Fruit fly (Drosophila melanogaster) whole organism, embryonic: Measurements from ENCODE around the gene beat-IIb.

Experiments
- Abd-B ChIP-seq: fragments of 200-800 bp; sonication (Bioruptor generic); optimal IDR thresholded peaks from 2 replicates; lab custom pipeline; 2018; ENCODE audit warnings: missing biosample characterization, mild to moderate bottlenecking, missing genetic modification characterization, moderate library complexity
- BEAF-32 ChIP-seq: fragments of 200-800 bp; sonication (Bioruptor generic); optimal IDR thresholded peaks from 3 replicates; lab custom pipeline; 2017; ENCODE audit warnings: missing biosample characterization, missing genetic modification characterization, mild to moderate bottlenecking, moderate library complexity, missing genetic modification reagents
- CG11085 ChIP-seq: fragments of 200-800 bp; sonication (Bioruptor generic); IDR thresholded peaks from 2 replicates; pipeline ENCODE4 v1.3.6; 2022; ENCODE audit warnings: missing biosample characterization, missing genetic modification characterization
- CG1529 ChIP-seq: fragments of 200-800 bp; sonication (Bioruptor generic); optimal IDR thresholded peaks from 3 replicates; lab custom pipeline; 2018; ENCODE audit warnings: missing biosample characterization, missing genetic modification characterization
- CG2129 ChIP-seq: fragments of 200-800 bp; sonication (Bioruptor generic); IDR thresholded peaks from 2 replicates; pipeline ENCODE4 v1.3.6; 2022; ENCODE audit warnings: missing biosample characterization, missing genetic modification characterization; ENCODE audit not compliant: partially characterized antibody
- CG9609 ChIP-seq: fragments of 200-800 bp; sonication (Bioruptor generic); optimal IDR thresholded peaks from 3 replicates; lab custom pipeline; 2016; ENCODE audit warnings: missing biosample characterization, missing genetic modification characterization
- Dfd ChIP-seq, 2 experiments: fragments of >200 bp; optimal IDR thresholded peaks; 2 replicates each; lab custom pipeline; 2017; ENCODE audit warnings: missing biosample characterization in 2 of 2, missing genetic modification characterization in 2 of 2
- NK7.1 ChIP-seq: fragments of 200-800 bp; sonication (Bioruptor generic); optimal IDR thresholded peaks from 3 replicates; lab custom pipeline; 2016; ENCODE audit warnings: missing biosample characterization, missing genetic modification characterization
- Rfx ChIP-seq: fragments of 200-800 bp; sonication (Bioruptor generic); IDR thresholded peaks from 2 replicates; pipeline ENCODE4 v1.3.6; 2022; ENCODE audit warnings: missing biosample characterization, missing genetic modification characterization
- dm ChIP-seq: fragments of 200-800 bp; sonication (Bioruptor generic); optimal IDR thresholded peaks from 3 replicates; lab custom pipeline; 2016; ENCODE audit warnings: missing biosample characterization, missing genetic modification characterization
- klu ChIP-seq: fragments of 200-800 bp; sonication (Bioruptor generic); IDR thresholded peaks from 2 replicates; pipeline ENCODE4 v1.3.6; 2022; ENCODE audit warnings: missing biosample characterization, missing genetic modification characterization
- prd ChIP-seq, 3 experiments: fragments of >200 bp in 2 of 3; fragments of 200-800 bp in 1 of 3; sonication (Bioruptor generic) in 1 of 3; optimal IDR thresholded peaks in 2 of 3; IDR thresholded peaks in 1 of 3; 2 replicates in 2 of 3; 3 replicates in 1 of 3; pipeline versions ENCODE4 v1.3.6 to Lab custom; 2017 to 2022; ENCODE audit warnings: missing biosample characterization in 1 of 3, missing genetic modification characterization in 1 of 3

DNA sequence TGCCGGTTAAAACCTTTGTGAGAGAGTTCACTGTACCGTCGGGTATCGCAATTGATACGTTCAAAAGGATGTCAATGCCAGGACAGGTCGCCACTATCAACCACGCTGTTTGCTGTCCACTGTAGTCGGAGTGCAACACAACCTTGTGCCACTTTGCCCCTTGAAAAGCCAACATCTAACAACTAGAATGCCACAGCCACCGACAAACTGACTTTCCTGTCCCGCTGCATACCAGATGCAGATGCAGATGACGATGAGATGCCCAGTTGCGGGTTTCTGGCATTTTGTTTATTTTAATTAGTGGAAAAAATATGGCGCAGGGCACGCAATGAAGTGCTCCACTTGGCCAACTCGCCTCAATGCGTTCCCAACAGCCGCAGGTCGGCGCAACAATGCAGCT, 41.9 kb downstream of the beat-IIb start, which contains the start of gene CG31262:
- no peak for TF ChIP-seq CG9609 (GFP tag; lab: Kevin White, UChicago)
- TF ChIP-seq CG11085 (GFP tag; lab: Robert Waterston, UW) = no peak
- no peak for TF ChIP-seq Abd-B
- no peak for TF ChIP-seq dm (GFP tag; lab: Kevin White, UChicago)
- TF ChIP-seq CG1529 (GFP tag; lab: Kevin White, UChicago) = no peak
- TF ChIP-seq BEAF-32 (GFP tag; lab: Kevin White, UChicago) = no peak
- no peak for TF ChIP-seq prd (optimal IDR thresholded peaks at IDR 0.05; lab: Kevin White, UChicago)
- TF ChIP-seq prd (GFP tag; IDR thresholded peaks at IDR 0.05; lab: Robert Waterston, UW) = no peak
- no peak for TF ChIP-seq klu (GFP tag; lab: Robert Waterston, UW)
- TF ChIP-seq NK7.1 (GFP tag; lab: Kevin White, UChicago) = no peak
- no peak for TF ChIP-seq Dfd (GFP tag; optimal IDR thresholded peaks at IDR 0.05; lab: Kevin White, UChicago)
- TF ChIP-seq Rfx (GFP tag; lab: Robert Waterston, UW) = no peak
- TF ChIP-seq CG2129 (GFP tag; lab: Robert Waterston, UW) = no peak
